In genomic region chrIII:7819866-7820265, ce11 we compare ENCODE assay signal across 5 worm cellular contexts.
TF ChIP-seq lines count a peak whose summit lies in the region.

No protein-coding gene starts in this region.

TF ChIP-seq in whole organism, L1 larva, 84 proteins besides CTCF, POLR2A, EP300 and RAD21 (continues in another document):
- TF ChIP-seq dpl-1 (GFP tag; optimal IDR thresholded peaks at IDR 0.05; lab: Kevin White, UChicago) = no peak
- no peak for TF ChIP-seq ceh-8 (GFP tag; optimal IDR thresholded peaks at IDR 0.05; lab: Kevin White, UChicago)
- TF ChIP-seq nhr-19 (GFP tag; conservative IDR thresholded peaks at IDR 0.05; lab: Robert Waterston, UW) = no peak
- TF ChIP-seq pqm-1 (tag; optimal IDR thresholded peaks at IDR 0.05; lab: Kevin White, UChicago) = no peak
- no peak for TF ChIP-seq nhr-28 (tag; optimal IDR thresholded peaks at IDR 0.05; lab: Kevin White, UChicago)
- no peak for TF ChIP-seq pax-3 (tag; optimal IDR thresholded peaks at IDR 0.05; lab: Kevin White, UChicago)
- no peak for TF ChIP-seq skn-1 (tag; optimal IDR thresholded peaks at IDR 0.05; lab: Kevin White, UChicago)
- TF ChIP-seq ztf-11 (tag; optimal IDR thresholded peaks at IDR 0.05; lab: Kevin White, UChicago) = no peak
- TF ChIP-seq snu-23 (GFP tag; optimal IDR thresholded peaks at IDR 0.05; lab: Kevin White, UChicago) = no peak
- no peak for TF ChIP-seq F16B12.6 (tag; optimal IDR thresholded peaks at IDR 0.05; lab: Kevin White, UChicago)
- TF ChIP-seq mab-9 (GFP tag; IDR thresholded peaks at IDR 0.05; lab: Robert Waterston, UW) = no peak
- no peak for TF ChIP-seq unc-62 (GFP tag; optimal IDR thresholded peaks at IDR 0.05; lab: Kevin White, UChicago)
- TF ChIP-seq ceh-82 (tag; optimal IDR thresholded peaks at IDR 0.05; lab: Kevin White, UChicago) = no peak
- TF ChIP-seq egl-13 (tag; optimal IDR thresholded peaks at IDR 0.05; lab: Kevin White, UChicago) = no peak
- no peak for TF ChIP-seq egl-27 (tag; optimal IDR thresholded peaks at IDR 0.05; lab: Kevin White, UChicago)
- TF ChIP-seq mef-2 (tag; optimal IDR thresholded peaks at IDR 0.05; lab: Kevin White, UChicago) = no peak
- no peak for TF ChIP-seq nhr-12 (tag; optimal IDR thresholded peaks at IDR 0.05; lab: Kevin White, UChicago)
- peak; percentile 7 for TF ChIP-seq rnt-1 (tag; optimal IDR thresholded peaks at IDR 0.05; lab: Kevin White, UChicago)
- no peak for TF ChIP-seq lir-3 (tag; optimal IDR thresholded peaks at IDR 0.05; lab: Kevin White, UChicago; ENCODE audit: poor library complexity)
- no peak for TF ChIP-seq vab-15 (tag; optimal IDR thresholded peaks at IDR 0.05; lab: Kevin White, UChicago)

TF ChIP-seq in whole organism, L2 larva, 48 proteins besides CTCF, POLR2A, EP300 and RAD21:
- TF ChIP-seq nhr-129 (tag; optimal IDR thresholded peaks at IDR 0.05; lab: Kevin White, UChicago) (peak; percentile 41), unc-55 (GFP tag; optimal IDR thresholded peaks at IDR 0.05; lab: Kevin White, UChicago) (peak; percentile 43), skn-1 (tag; optimal IDR thresholded peaks at IDR 0.05; lab: Kevin White, UChicago) (no peak), lsy-2 (tag; optimal IDR thresholded peaks at IDR 0.05; lab: Kevin White, UChicago) (peak in 1 of 2 experiments; percentile 57)

TF ChIP-seq in whole organism, L3 larva, 47 proteins besides CTCF, POLR2A, EP300 and RAD21:
- TF ChIP-seq mml-1 (tag; optimal IDR thresholded peaks at IDR 0.05; lab: Kevin White, UChicago) = no peak
- no peak for TF ChIP-seq ceh-28 (tag; optimal IDR thresholded peaks at IDR 0.05; lab: Kevin White, UChicago)
- TF ChIP-seq nhr-28 (tag; optimal IDR thresholded peaks at IDR 0.05; lab: Kevin White, UChicago) = no peak
- no peak for TF ChIP-seq ztf-11 (tag; optimal IDR thresholded peaks at IDR 0.05; lab: Kevin White, UChicago)
- TF ChIP-seq nfya-1 (tag; optimal IDR thresholded peaks at IDR 0.05; lab: Kevin White, UChicago; ENCODE audit: insufficient read depth) = peak; percentile 69
- TF ChIP-seq daf-12 (tag; optimal IDR thresholded peaks at IDR 0.05; lab: Kevin White, UChicago) = no peak
- no peak for TF ChIP-seq nhr-237 (tag; optimal IDR thresholded peaks at IDR 0.05; lab: Kevin White, UChicago)
- peak; percentile 100 for TF ChIP-seq egl-5 (tag; optimal IDR thresholded peaks at IDR 0.05; lab: Kevin White, UChicago)

TF ChIP-seq in whole organism, L4 larva, 104 proteins besides CTCF, POLR2A, EP300 and RAD21:
- TF ChIP-seq unc-62 (GFP tag; optimal IDR thresholded peaks at IDR 0.05 in 1 of 2; lab: Kevin White, UChicago) (peak in 1 of 2 experiments; percentile 5), unc-62 (tag; optimal IDR thresholded peaks at IDR 0.05; lab: Kevin White, UChicago) (no peak), nhr-77 (tag; optimal IDR thresholded peaks at IDR 0.05; lab: Kevin White, UChicago) (no peak), aha-1 (tag; lab: Kevin White, UChicago) (peak; percentile 18), mxl-3 (GFP tag; optimal IDR thresholded peaks at IDR 0.05; lab: Kevin White, UChicago) (no peak)

TF ChIP-seq in whole organism, mixed stage, embryonic, 35 proteins besides CTCF, POLR2A, EP300 and RAD21:
- no peak for TF ChIP-seq lin-13 (tag; optimal IDR thresholded peaks at IDR 0.05; lab: Kevin White, UChicago)
- TF ChIP-seq sptf-1 (tag; optimal IDR thresholded peaks at IDR 0.05; lab: Kevin White, UChicago) = no peak
- no peak for TF ChIP-seq nhr-28 (tag; optimal IDR thresholded peaks at IDR 0.05; lab: Kevin White, UChicago)
- TF ChIP-seq lsy-2 (tag; optimal IDR thresholded peaks at IDR 0.05; lab: Kevin White, UChicago) = peak; percentile 3
- TF ChIP-seq zip-8 (tag; optimal IDR thresholded peaks at IDR 0.05; lab: Kevin White, UChicago) = no peak
- TF ChIP-seq nhr-2 (tag; optimal IDR thresholded peaks at IDR 0.05; lab: Kevin White, UChicago) = no peak
- TF ChIP-seq ztf-11 (tag; optimal IDR thresholded peaks at IDR 0.05; lab: Kevin White, UChicago) = no peak

Comparison
In these comparisons a context has a peak if more than half of its experiments do, and no peak if none do; other contexts are left out.
1. Of the 29 proteins assayed by ChIP-seq in both whole organism, L4 larva and whole organism, L1 larva: peak only in whole organism, L4 larva: aha-1; only in whole organism, L1 larva: lsy-2; in both: none; in neither: 26; mixed calls (peak in some experiments, not most) for 1.